Worm (Caenorhabditis elegans) whole organism, L3 larva: ENCODE measurements around the gene F28A10.5.

Experiments
- ama-1 ChIP-seq: fragments of 150-350 bp; optimal IDR thresholded peaks from 2 replicates; lab custom pipeline; 2018
- ceh-16 ChIP-seq: sonication (generic microtip); optimal IDR thresholded peaks from 2 replicates; lab custom pipeline; 2017; ENCODE audit warnings: missing biosample characterization, missing genetic modification characterization
- ceh-82 ChIP-seq: fragments of 150-350 bp; optimal IDR thresholded peaks from 2 replicates; lab custom pipeline; 2014; ENCODE audit warnings: missing biosample characterization, missing genetic modification characterization
- eor-1 ChIP-seq, 2 experiments: fragments of 150-350 bp; optimal IDR thresholded peaks; 2 replicates each; lab custom pipeline; 2014 to 2018; ENCODE audit warnings: missing biosample characterization in 2 of 2, missing genetic modification characterization in 2 of 2
- fkh-10 ChIP-seq: sonication (generic microtip); optimal IDR thresholded peaks from 2 replicates; lab custom pipeline; 2017; ENCODE audit warnings: missing biosample characterization, missing genetic modification reagents, missing genetic modification characterization
- lin-39 ChIP-seq: fragments of 150-350 bp; optimal IDR thresholded peaks from 2 replicates; lab custom pipeline; 2018; ENCODE audit warnings: missing biosample characterization, missing genetic modification reagents, missing genetic modification characterization
- mdl-1 ChIP-seq: fragments of 150-350 bp; optimal IDR thresholded peaks from 2 replicates; lab custom pipeline; 2014; ENCODE audit warnings: missing biosample characterization, missing genetic modification characterization
- nhr-237 ChIP-seq: fragments of 150-350 bp; optimal IDR thresholded peaks from 2 replicates; lab custom pipeline; 2014; ENCODE audit warnings: missing biosample characterization, missing genetic modification characterization
- tbx-2 ChIP-seq: sonication (generic microtip); optimal IDR thresholded peaks from 2 replicates; lab custom pipeline; 2016; ENCODE audit warnings: mild to moderate bottlenecking, missing genetic modification characterization, missing compliant biosample characterization
- unc-39 ChIP-seq: sonication (generic microtip); optimal IDR thresholded peaks from 4 replicates; lab custom pipeline; 2017; ENCODE audit warnings: missing biosample characterization, missing genetic modification characterization
- ztf-11 ChIP-seq: fragments of 150-350 bp; optimal IDR thresholded peaks from 2 replicates; lab custom pipeline; 2014; ENCODE audit warnings: missing biosample characterization, missing genetic modification characterization

ce11 chrII:848519-848918, 1.9 kb downstream of the F28A10.5 start, which contains the start of the genes acdh-9 and F28A10.13:
- TF ChIP-seq ceh-82 (no peak), fkh-10 (GFP tag; lab: Kevin White, UChicago) (no peak), unc-39 (tag; lab: Kevin White, UChicago) (no peak), nhr-237 (tag; lab: Kevin White, UChicago) (no peak), ceh-16 (no peak), mdl-1 (tag; lab: Kevin White, UChicago) (peak; percentile 79), lin-39 (tag; lab: Kevin White, UChicago) (no peak), ama-1 (peak; percentile 68), eor-1 (tag; optimal IDR thresholded peaks at IDR 0.05; lab: Kevin White, UChicago) (no peak), ztf-11 (tag; lab: Kevin White, UChicago) (no peak), tbx-2 (tag; lab: Kevin White, UChicago) (no peak)
